Worm (Caenorhabditis elegans) whole organism, mixed stage, embryonic: ENCODE results near the gene fbxb-72.

Experiments used
- elt-3 ChIP-seq: fragments of 150-350 bp; optimal IDR thresholded peaks from 2 replicates; lab custom pipeline; 2014; ENCODE audit warnings: missing biosample characterization, missing genetic modification characterization
- mls-2 ChIP-seq: sonication (generic microtip); optimal IDR thresholded peaks from 2 replicates; lab custom pipeline; 2016; ENCODE audit warnings: mild to moderate bottlenecking, missing genetic modification characterization, moderate library complexity, missing compliant biosample characterization
- nhr-237 ChIP-seq: fragments of 150-350 bp; optimal IDR thresholded peaks from 2 replicates; lab custom pipeline; 2014; ENCODE audit warnings: missing biosample characterization, missing genetic modification characterization
- nhr-76 ChIP-seq: sonication (generic microtip); optimal IDR thresholded peaks from 2 replicates; lab custom pipeline; 2017; ENCODE audit warnings: missing biosample characterization, missing genetic modification characterization
- snpc-4 ChIP-seq: fragments of 150-350 bp; optimal IDR thresholded peaks from 2 replicates; lab custom pipeline; 2014; ENCODE audit warnings: missing biosample characterization, missing genetic modification characterization
- sptf-1 ChIP-seq: sonication (generic microtip); optimal IDR thresholded peaks from 2 replicates; lab custom pipeline; 2017; ENCODE audit warnings: mild to moderate bottlenecking, missing genetic modification characterization, moderate library complexity, missing compliant biosample characterization
- unc-120 ChIP-seq: sonication (generic microtip); optimal IDR thresholded peaks from 2 replicates; lab custom pipeline; 2017; ENCODE audit warnings: missing genetic modification characterization, missing compliant biosample characterization; ENCODE audit not compliant: poor library complexity, severe bottlenecking
- unc-39 ChIP-seq: fragments of 150-350 bp; optimal IDR thresholded peaks from 2 replicates; lab custom pipeline; 2014; ENCODE audit warnings: missing biosample characterization, missing genetic modification characterization
- unc-62 ChIP-seq: fragments of 150-350 bp; optimal IDR thresholded peaks from 2 replicates; lab custom pipeline; 2014; ENCODE audit warnings: missing biosample characterization, missing genetic modification reagents, missing genetic modification characterization

ce11 chrV:743348-743747 lies 19.6 kb upstream of the fbxb-72 start, which contains the start of gene str-134:
- no peak for TF ChIP-seq mls-2 (tag; lab: Kevin White, UChicago)
- no peak for TF ChIP-seq nhr-237
- no peak for TF ChIP-seq sptf-1 (tag; lab: Kevin White, UChicago)
- TF ChIP-seq elt-3 (tag; lab: Kevin White, UChicago): no peak
- TF ChIP-seq unc-39: no peak
- no peak for TF ChIP-seq unc-120 (tag; lab: Kevin White, UChicago)
- no peak for TF ChIP-seq unc-62 (GFP tag; lab: Kevin White, UChicago)
- TF ChIP-seq nhr-76: no peak
- no peak for TF ChIP-seq snpc-4 (tag; lab: Kevin White, UChicago)
